Fruit fly (Drosophila melanogaster) whole organism, embryonic: Measurements from ENCODE around the gene CG14805.

Experiments
- Bgb ChIP-seq: fragments of 200-800 bp; sonication (Bioruptor generic); IDR thresholded peaks from 2 replicates; pipeline ENCODE4 v1.3.6; 2022; ENCODE audit warnings: missing biosample characterization, missing genetic modification characterization; ENCODE audit not compliant: partially characterized antibody
- CG11085 ChIP-seq: fragments of 200-800 bp; sonication (Bioruptor generic); IDR thresholded peaks from 2 replicates; pipeline ENCODE4 v1.3.6; 2022; ENCODE audit warnings: missing biosample characterization, missing genetic modification characterization
- CG12391 ChIP-seq: fragments of 200-800 bp; sonication (Bioruptor generic); optimal IDR thresholded peaks from 3 replicates; lab custom pipeline; 2018; ENCODE audit warnings: missing biosample characterization, mild to moderate bottlenecking, missing genetic modification characterization, moderate library complexity
- CG16779 ChIP-seq: fragments of 200-800 bp; sonication (Bioruptor generic); IDR thresholded peaks from 2 replicates; pipeline ENCODE4 v1.3.6; 2022; ENCODE audit warnings: missing biosample characterization, missing genetic modification characterization
- CG7556 ChIP-seq: fragments of 200-800 bp; sonication (Bioruptor generic); optimal IDR thresholded peaks from 2 replicates; lab custom pipeline; 2017; ENCODE audit warnings: missing biosample characterization, mild to moderate bottlenecking, missing genetic modification characterization
- CG9817 ChIP-seq: fragments of 200-800 bp; sonication (Bioruptor generic); optimal IDR thresholded peaks from 2 replicates; lab custom pipeline; 2018; ENCODE audit warnings: missing biosample characterization, mild to moderate bottlenecking, missing genetic modification characterization, moderate library complexity
- Hr39 ChIP-seq: fragments of >200 bp; optimal IDR thresholded peaks from 2 replicates; lab custom pipeline; 2017
- NC2α ChIP-seq: fragments of 200-800 bp; sonication (Bioruptor generic); optimal IDR thresholded peaks from 2 replicates; lab custom pipeline; 2016; ENCODE audit warnings: missing biosample characterization, missing genetic modification characterization
- pzg ChIP-seq: fragments of 200-800 bp; sonication (Bioruptor generic); optimal IDR thresholded peaks from 3 replicates; lab custom pipeline; 2018; ENCODE audit warnings: missing biosample characterization, mild to moderate bottlenecking, missing genetic modification characterization, moderate library complexity
- repo ChIP-seq: fragments of 200-800 bp; sonication (Bioruptor generic); optimal IDR thresholded peaks from 2 replicates; lab custom pipeline; 2016; ENCODE audit warnings: missing biosample characterization, missing genetic modification characterization

DNA sequence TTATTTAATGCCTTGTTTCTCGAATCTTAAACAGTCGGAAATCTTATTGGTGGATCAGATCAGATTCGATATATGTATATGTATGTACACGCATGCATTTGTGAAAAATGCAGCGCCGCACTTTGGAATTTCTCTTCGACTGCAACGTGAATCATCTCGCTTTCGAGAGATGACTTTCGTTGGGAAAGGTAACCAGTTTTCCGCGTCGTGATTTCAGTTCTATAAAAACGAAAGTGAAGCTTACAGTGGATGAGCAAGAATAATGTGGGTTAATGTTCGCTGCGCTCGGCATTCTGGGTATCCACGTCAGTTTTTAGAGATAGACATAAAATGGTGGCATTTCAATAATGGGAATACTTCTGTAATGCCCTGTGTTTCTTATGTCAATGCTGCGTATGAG lies 20.5 kb upstream of the CG14805 start:
- TF ChIP-seq NC2α (GFP tag; lab: Kevin White, UChicago) (no peak), CG16779 (GFP tag; lab: Robert Waterston, UW) (no peak), pzg (no peak), CG11085 (GFP tag; lab: Robert Waterston, UW) (no peak), CG7556 (GFP tag; lab: Kevin White, UChicago) (no peak), CG9817 (tag; lab: Kevin White, UChicago) (no peak), Bgb (GFP tag; lab: Robert Waterston, UW) (no peak), Hr39 (lab: Kevin White, UChicago) (no peak), CG12391 (tag; lab: Kevin White, UChicago) (no peak), repo (GFP tag; lab: Kevin White, UChicago) (no peak)
